Fruit fly (Drosophila melanogaster): Measurements from ENCODE around the gene Diap1.
A peak's percentile ranks its signal among the peaks of the same experiment; 100 is the strongest.

Gene Diap1

DNA sequence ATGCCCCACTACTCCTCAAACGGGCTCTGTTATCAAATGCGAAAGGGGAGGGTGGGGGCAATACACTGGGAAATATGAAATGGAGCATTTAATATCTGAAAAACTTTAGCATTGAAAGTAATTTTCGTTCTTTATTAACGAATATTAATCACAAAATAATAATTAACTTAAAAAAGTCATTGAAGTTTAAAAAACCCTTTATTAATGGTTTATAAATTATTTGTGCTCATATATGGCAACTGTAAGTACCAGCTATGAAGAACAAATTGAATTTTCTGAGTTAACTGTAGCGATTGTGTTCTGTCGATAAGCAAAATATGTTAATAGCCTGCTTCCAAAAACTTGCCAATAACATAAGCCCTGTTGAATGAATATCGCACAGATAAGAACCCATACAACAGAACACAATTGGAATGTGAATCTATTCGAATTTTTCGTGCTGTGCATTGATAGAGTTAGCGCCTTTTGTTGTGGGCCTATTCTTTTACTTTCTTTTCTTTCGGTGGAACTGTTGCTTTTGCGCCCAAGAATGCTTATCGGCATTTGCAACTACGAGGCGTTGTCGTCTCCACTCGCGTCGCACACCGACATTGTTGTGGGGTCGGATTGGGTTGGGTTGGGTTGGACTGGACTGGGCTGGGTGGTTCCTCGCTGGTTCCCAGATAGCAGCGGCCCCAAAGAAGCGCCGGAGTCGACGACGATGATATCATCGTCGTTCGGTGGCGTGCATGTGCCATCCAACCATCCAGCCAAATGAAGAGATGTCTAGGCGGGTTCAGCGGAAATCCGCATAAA lies 10.2 kb upstream of the Diap1 start (continued):
- no peak for TF ChIP-seq CG11294 (GFP tag; IDR thresholded peaks at IDR 0.05)
- TF ChIP-seq CG15336 (GFP tag; IDR thresholded peaks at IDR 0.05): no peak
- TF ChIP-seq CG8632 (GFP tag; optimal IDR thresholded peaks at IDR 0.05): peak; percentile 16
- TF ChIP-seq Smox (GFP tag; optimal IDR thresholded peaks at IDR 0.05): no peak
- no peak for TF ChIP-seq CG6163 (GFP tag; IDR thresholded peaks at IDR 0.05)
- TF ChIP-seq CG6808 (GFP tag; optimal IDR thresholded peaks at IDR 0.05): no peak
- TF ChIP-seq CG31627 (GFP tag; optimal IDR thresholded peaks at IDR 0.05): no peak
- TF ChIP-seq CG10631 (GFP tag; optimal IDR thresholded peaks at IDR 0.05): peak; percentile 53
- TF ChIP-seq net (GFP tag; optimal IDR thresholded peaks at IDR 0.05): peak; percentile 24
- TF ChIP-seq spab (GFP tag; optimal IDR thresholded peaks at IDR 0.05): no peak
- no peak for TF ChIP-seq Lpt (GFP tag; optimal IDR thresholded peaks at IDR 0.05)
- no peak for TF ChIP-seq ss (GFP tag; optimal IDR thresholded peaks at IDR 0.05)
- TF ChIP-seq Met (GFP tag; optimal IDR thresholded peaks at IDR 0.05): no peak
- TF ChIP-seq cyc (GFP tag; optimal IDR thresholded peaks at IDR 0.05): no peak
- TF ChIP-seq svp (GFP tag): peak; percentile 77
- TF ChIP-seq CG11902 (GFP tag; optimal IDR thresholded peaks at IDR 0.05): no peak
- TF ChIP-seq CG3032 (tag; optimal IDR thresholded peaks at IDR 0.05): no peak
- TF ChIP-seq CG6276 (GFP tag; optimal IDR thresholded peaks at IDR 0.05): peak; percentile 54
- peak; percentile 92 for TF ChIP-seq dsx (GFP tag; optimal IDR thresholded peaks at IDR 0.05; ENCODE audit: poor library complexity, severe bottlenecking)
- TF ChIP-seq fd85E (GFP tag; optimal IDR thresholded peaks at IDR 0.05): no peak
- TF ChIP-seq Sox102F (GFP tag; optimal IDR thresholded peaks at IDR 0.05): no peak
- no peak for TF ChIP-seq fkh (GFP tag; optimal IDR thresholded peaks at IDR 0.05)
- no peak for TF ChIP-seq Eip93F (GFP tag; optimal IDR thresholded peaks at IDR 0.05)
- no peak for TF ChIP-seq CG8319 (GFP tag; optimal IDR thresholded peaks at IDR 0.05)
- TF ChIP-seq Hr38 (GFP tag; optimal IDR thresholded peaks at IDR 0.05): no peak
- no peak for TF ChIP-seq CG7368 (GFP tag; optimal IDR thresholded peaks at IDR 0.05)
- peak; percentile 45 for TF ChIP-seq esn (GFP tag; optimal IDR thresholded peaks at IDR 0.05)
- TF ChIP-seq CG34406 (GFP tag; optimal IDR thresholded peaks at IDR 0.05): no peak
- no peak for TF ChIP-seq Ets96B (tag; optimal IDR thresholded peaks at IDR 0.05)
- TF ChIP-seq CG6854 (GFP tag; optimal IDR thresholded peaks at IDR 0.05): no peak
- TF ChIP-seq topi (GFP tag; optimal IDR thresholded peaks at IDR 0.05): no peak

- TF ChIP-seq net (GFP tag; optimal IDR thresholded peaks at IDR 0.05) (peak; percentile 28), Hr38 (GFP tag; optimal IDR thresholded peaks at IDR 0.05) (no peak), dsx (GFP tag; optimal IDR thresholded peaks at IDR 0.05; ENCODE audit: poor library complexity, severe bottlenecking) (no peak), fd59A (GFP tag; optimal IDR thresholded peaks at IDR 0.05) (no peak), CG32006 (GFP tag; optimal IDR thresholded peaks at IDR 0.05) (peak; percentile 12), salr (GFP tag; optimal IDR thresholded peaks at IDR 0.05) (peak in 1 of 2 experiments; percentile 17), fkh (GFP tag; optimal IDR thresholded peaks at IDR 0.05) (peak; percentile 62), svp (GFP tag) (peak; percentile 61), Hr4 (GFP tag; optimal IDR thresholded peaks at IDR 0.05) (no peak), Eip78C (GFP tag) (peak; percentile 54), eg (GFP tag; IDR thresholded peaks at IDR 0.05) (no peak), fd85E (GFP tag; optimal IDR thresholded peaks at IDR 0.05) (no peak), Hr39 (GFP tag; optimal IDR thresholded peaks at IDR 0.05) (no peak), CG6276 (GFP tag; optimal IDR thresholded peaks at IDR 0.05) (peak; percentile 23)
These were observed 5.5 kb upstream of the Diap1 start for dm6 chr3L:16056101-16056891.
